Fruit fly (Drosophila melanogaster) whole organism, embryonic: Measurements from ENCODE around the gene CG33969.

Experiments used
- CG2116 ChIP-seq: fragments of 200-800 bp; sonication (Bioruptor generic); optimal IDR thresholded peaks from 3 replicates; lab custom pipeline; 2018; ENCODE audit warnings: missing biosample characterization, mild to moderate bottlenecking, missing genetic modification characterization
- CG2712 ChIP-seq: fragments of 200-800 bp; optimal IDR thresholded peaks from 3 replicates; lab custom pipeline; 2019; ENCODE audit warnings: missing biosample characterization, mild to moderate bottlenecking, missing genetic modification characterization, moderate library complexity
- CG8478 ChIP-seq: fragments of >200 bp; optimal IDR thresholded peaks from 2 replicates; lab custom pipeline; 2018
- Sry-δ ChIP-seq: fragments of 200-800 bp; sonication (Bioruptor generic); optimal IDR thresholded peaks from 2 replicates; lab custom pipeline; 2016; ENCODE audit warnings: missing biosample characterization, missing genetic modification characterization

- TF ChIP-seq CG2116 (peak; percentile 39), Sry-δ (peak; percentile 26), CG8478 (lab: Kevin White, UChicago) (no peak), CG2712 (tag; lab: Kevin White, UChicago) (peak; percentile 90)
Observed at dm6 chr3L:20398243-20399222, 5.2 kb upstream of the CG33969 start.
